Fruit fly (Drosophila melanogaster): ENCODE results near the gene CG15601.

Gene CG15601

dm6 chrX:15703720-15704206 is 6.7 kb upstream of the CG15601 start, which contains the start of the genes Pis and Hap40 (continued):
- TF ChIP-seq hbn (GFP tag; IDR thresholded peaks at IDR 0.05; ENCODE audit: partially characterized antibody): no peak
- TF ChIP-seq HLH54F (GFP tag; optimal IDR thresholded peaks at IDR 0.05): peak; percentile 65
- TF ChIP-seq MBD-R2 (GFP tag; IDR thresholded peaks at IDR 0.05): peak; percentile 48; the same call in 1 of the 2 replicates
- peak; percentile 0 for TF ChIP-seq maf-S (GFP tag; optimal IDR thresholded peaks at IDR 0.05)
- no peak for TF ChIP-seq Doc2 (GFP tag; IDR thresholded peaks at IDR 0.05)
- TF ChIP-seq CG30403 (GFP tag; optimal IDR thresholded peaks at IDR 0.05): peak; percentile 86
- TF ChIP-seq Dip2 (GFP tag; IDR thresholded peaks at IDR 0.05): no peak
- no peak for TF ChIP-seq vnd (GFP tag; IDR thresholded peaks at IDR 0.05; ENCODE audit: partially characterized antibody)
- TF ChIP-seq Eip74EF (GFP tag; optimal IDR thresholded peaks at IDR 0.05): peak in 1 of 2 experiments; percentile 27
- peak; percentile 76 for TF ChIP-seq dmrt11E (tag; optimal IDR thresholded peaks at IDR 0.05)
- no peak for TF ChIP-seq luna (GFP tag; optimal IDR thresholded peaks at IDR 0.05)
- no peak for TF ChIP-seq cwo (GFP tag; optimal IDR thresholded peaks at IDR 0.05)
- TF ChIP-seq klu (GFP tag; IDR thresholded peaks at IDR 0.05): peak; percentile 62; the same call in 1 of the 2 replicates
- TF ChIP-seq yki (optimal IDR thresholded peaks at IDR 0.05): no peak
- peak; percentile 41 for TF ChIP-seq CG10654 (GFP tag; optimal IDR thresholded peaks at IDR 0.05)
- peak; percentile 37 for TF ChIP-seq CG7928 (GFP tag; optimal IDR thresholded peaks at IDR 0.05)
- peak; percentile 72 for TF ChIP-seq CG18619 (GFP tag; optimal IDR thresholded peaks at IDR 0.05)
- no peak for TF ChIP-seq NC2α (GFP tag; optimal IDR thresholded peaks at IDR 0.05)
- TF ChIP-seq sug (tag; optimal IDR thresholded peaks at IDR 0.05): peak; percentile 80
- TF ChIP-seq pnt (GFP tag; optimal IDR thresholded peaks at IDR 0.05): peak; percentile 73
- no peak for TF ChIP-seq CG18011 (GFP tag; optimal IDR thresholded peaks at IDR 0.05)
- no peak for TF ChIP-seq sens-2 (GFP tag; IDR thresholded peaks at IDR 0.05)
- TF ChIP-seq toy (GFP tag; IDR thresholded peaks at IDR 0.05): no peak
- TF ChIP-seq CG7987 (GFP tag; optimal IDR thresholded peaks at IDR 0.05): no peak
- TF ChIP-seq Ravus (GFP tag; IDR thresholded peaks at IDR 0.05): no peak
- TF ChIP-seq CG3847 (GFP tag; IDR thresholded peaks at IDR 0.05): peak; percentile 81
- peak; percentile 77 for TF ChIP-seq Hsf (GFP tag; optimal IDR thresholded peaks at IDR 0.05)
- 0 out of 2 replicates have a peak, but pooled peaks have one; percentile 65 for TF ChIP-seq ranshi (GFP tag; IDR thresholded peaks at IDR 0.05)
- TF ChIP-seq Ets65A (GFP tag): peak; percentile 95
- 0 out of 2 replicates have a peak, but pooled peaks have one; percentile 35 for TF ChIP-seq danr (GFP tag; IDR thresholded peaks at IDR 0.05)
- TF ChIP-seq Atf6 (GFP tag; IDR thresholded peaks at IDR 0.05): peak; percentile 45; the same call in 1 of the 2 replicates
- TF ChIP-seq CG31441 (GFP tag; IDR thresholded peaks at IDR 0.05): peak; percentile 75
- TF ChIP-seq Nf-YA (GFP tag; IDR thresholded peaks at IDR 0.05): no peak
- TF ChIP-seq fd96Cb (tag; optimal IDR thresholded peaks at IDR 0.05): peak; percentile 70
- TF ChIP-seq Med (GFP tag): peak; percentile 87
- peak; percentile 37 for TF ChIP-seq CG8281 (tag; optimal IDR thresholded peaks at IDR 0.05)
- no peak for TF ChIP-seq Bdp1 (GFP tag; optimal IDR thresholded peaks at IDR 0.05)
- TF ChIP-seq CG11695 (GFP tag; IDR thresholded peaks at IDR 0.05): peak; percentile 67; the same call in 2 of the 3 replicates
- peak; percentile 64 for TF ChIP-seq Oli (tag; optimal IDR thresholded peaks at IDR 0.05)
- peak; percentile 72 for TF ChIP-seq NfI (GFP tag; optimal IDR thresholded peaks at IDR 0.05)
- no peak for TF ChIP-seq CG2129 (GFP tag; IDR thresholded peaks at IDR 0.05; ENCODE audit: partially characterized antibody)
- TF ChIP-seq CG10209 (GFP tag; optimal IDR thresholded peaks at IDR 0.05): peak; percentile 61
- no peak for TF ChIP-seq eve (GFP tag; optimal IDR thresholded peaks at IDR 0.05)
- no peak for TF ChIP-seq Doc3 (GFP tag; IDR thresholded peaks at IDR 0.05; ENCODE audit: partially characterized antibody)
- TF ChIP-seq jumu (GFP tag; optimal IDR thresholded peaks at IDR 0.05): peak; percentile 55
- no peak for TF ChIP-seq ERR (GFP tag; optimal IDR thresholded peaks at IDR 0.05)
- no peak for TF ChIP-seq CG12236 (GFP tag; optimal IDR thresholded peaks at IDR 0.05)
- TF ChIP-seq bsh (GFP tag; optimal IDR thresholded peaks at IDR 0.05): peak in 1 of 2 experiments; percentile 69
- TF ChIP-seq oc (tag; optimal IDR thresholded peaks at IDR 0.05): no peak
- TF ChIP-seq CG11456 (GFP tag; IDR thresholded peaks at IDR 0.05): peak; percentile 71; the same call in 2 of the 3 replicates
- TF ChIP-seq Usf (GFP tag; optimal IDR thresholded peaks at IDR 0.05): peak; percentile 55

All from whole organism, embryonic.